Worm (Caenorhabditis elegans): Measurements from ENCODE around the gene E02C12.10.

DNA sequence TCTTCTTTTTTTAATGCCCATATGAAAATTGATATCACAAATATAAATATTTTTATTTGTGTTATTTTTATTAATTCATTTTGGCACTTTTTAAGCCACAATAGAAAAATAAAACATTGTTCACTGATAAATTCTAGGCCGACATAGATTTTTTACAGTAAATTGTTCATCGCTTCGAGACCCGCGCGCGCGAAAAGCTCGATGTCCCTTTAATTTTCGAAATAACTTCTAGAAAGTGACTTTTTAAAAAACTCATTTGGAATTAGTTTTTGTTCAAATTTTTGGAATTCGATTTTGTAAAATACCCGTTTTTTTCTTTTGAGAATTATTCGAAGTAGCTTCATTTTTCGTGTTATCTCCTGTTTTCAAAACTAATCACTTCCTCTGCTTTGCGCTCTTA is 6.2 kb upstream of the E02C12.10 start:
- no peak for TF ChIP-seq ets-4 (tag; optimal IDR thresholded peaks at IDR 0.05)
- no peak for TF ChIP-seq ceh-48 (tag; optimal IDR thresholded peaks at IDR 0.05)
- no peak for TF ChIP-seq nfya-1 (tag; optimal IDR thresholded peaks at IDR 0.05)
- TF ChIP-seq pha-4 (tag; optimal IDR thresholded peaks at IDR 0.05) = no peak
- no peak for TF ChIP-seq ceh-45 (GFP tag; IDR thresholded peaks at IDR 0.05)
- TF ChIP-seq sdc-2 (tag; optimal IDR thresholded peaks at IDR 0.05) = no peak
